Fruit fly (Drosophila melanogaster) whole organism, embryonic: Measurements from ENCODE around the gene CG7781.

ENCODE experiments used
- Abd-B ChIP-seq: fragments of 200-800 bp; sonication (Bioruptor generic); optimal IDR thresholded peaks from 2 replicates; lab custom pipeline; 2018; ENCODE audit warnings: missing biosample characterization, mild to moderate bottlenecking, missing genetic modification characterization, moderate library complexity
- Atf3 ChIP-seq: fragments of 200-800 bp; sonication (Bioruptor generic); optimal IDR thresholded peaks from 3 replicates; lab custom pipeline; 2016; ENCODE audit warnings: missing biosample characterization, missing genetic modification characterization
- CG12659 ChIP-seq: fragments of 200-800 bp; sonication (Bioruptor generic); optimal IDR thresholded peaks from 3 replicates; lab custom pipeline; 2017; ENCODE audit warnings: mild to moderate bottlenecking, missing biosample characterization, missing genetic modification reagents, missing genetic modification characterization
- CG15514 ChIP-seq: fragments of 200-800 bp; sonication (Bioruptor generic); optimal IDR thresholded peaks from 3 replicates; lab custom pipeline; 2017; ENCODE audit warnings: missing biosample characterization, missing genetic modification characterization, mild to moderate bottlenecking, moderate library complexity, missing genetic modification reagents
- CG17359 ChIP-seq: fragments of 200-800 bp; sonication (Bioruptor generic); optimal IDR thresholded peaks from 3 replicates; lab custom pipeline; 2018; ENCODE audit warnings: missing biosample characterization, mild to moderate bottlenecking, missing genetic modification characterization, moderate library complexity
- CG17568 ChIP-seq: fragments of 200-800 bp; sonication (Bioruptor generic); optimal IDR thresholded peaks from 2 replicates; lab custom pipeline; 2018; ENCODE audit warnings: missing biosample characterization, mild to moderate bottlenecking, missing genetic modification characterization, moderate library complexity
- CG18619 ChIP-seq: fragments of 200-800 bp; sonication (Bioruptor generic); optimal IDR thresholded peaks from 3 replicates; lab custom pipeline; 2017; ENCODE audit warnings: missing biosample characterization, mild to moderate bottlenecking, missing genetic modification characterization
- CG2875 ChIP-seq: fragments of 200-800 bp; sonication (Bioruptor generic); optimal IDR thresholded peaks from 2 replicates; lab custom pipeline; 2017; ENCODE audit warnings: missing biosample characterization, mild to moderate bottlenecking, missing genetic modification characterization, missing genetic modification reagents
- CG30403 ChIP-seq: fragments of 200-800 bp; sonication (Bioruptor generic); optimal IDR thresholded peaks from 3 replicates; lab custom pipeline; 2016; ENCODE audit warnings: missing biosample characterization, missing genetic modification characterization
- CG3995 ChIP-seq: fragments of 200-800 bp; sonication (Bioruptor generic); optimal IDR thresholded peaks from 3 replicates; lab custom pipeline; 2016; ENCODE audit warnings: missing biosample characterization, missing genetic modification characterization
- CG4424 ChIP-seq: fragments of 200-800 bp; sonication (Bioruptor generic); optimal IDR thresholded peaks from 3 replicates; lab custom pipeline; 2016; ENCODE audit warnings: missing biosample characterization, missing genetic modification characterization
- CG4617 ChIP-seq: fragments of 200-800 bp; sonication (Bioruptor generic); optimal IDR thresholded peaks from 3 replicates; lab custom pipeline; 2016; ENCODE audit warnings: missing biosample characterization, missing genetic modification characterization, borderline replicate concordance
- CG9437 ChIP-seq: fragments of 200-800 bp; sonication (Bioruptor generic); optimal IDR thresholded peaks from 2 replicates; lab custom pipeline; 2018; ENCODE audit warnings: missing biosample characterization, mild to moderate bottlenecking, missing genetic modification characterization
- CG9609 ChIP-seq: fragments of 200-800 bp; sonication (Bioruptor generic); optimal IDR thresholded peaks from 3 replicates; lab custom pipeline; 2016; ENCODE audit warnings: missing biosample characterization, missing genetic modification characterization
- CG9727 ChIP-seq: fragments of 200-800 bp; sonication (Bioruptor generic); optimal IDR thresholded peaks from 3 replicates; lab custom pipeline; 2017; ENCODE audit warnings: missing biosample characterization, mild to moderate bottlenecking, missing genetic modification characterization
- CTCF ChIP-seq: fragments of 200-800 bp; sonication (Bioruptor generic); optimal IDR thresholded peaks from 2 replicates; lab custom pipeline; 2017; ENCODE audit warnings: missing biosample characterization, mild to moderate bottlenecking, missing genetic modification characterization, moderate library complexity
- Doc2 ChIP-seq: fragments of 200-800 bp; sonication (Bioruptor generic); IDR thresholded peaks from 2 replicates; pipeline ENCODE4 v1.3.6; 2022; ENCODE audit warnings: missing biosample characterization, missing genetic modification characterization
- E2f1 ChIP-seq: fragments of 200-800 bp; sonication (Bioruptor generic); IDR thresholded peaks from 2 replicates; pipeline ENCODE4 v1.3.6; 2022; ENCODE audit warnings: missing biosample characterization, missing genetic modification characterization
- Ets97D ChIP-seq: fragments of 200-800 bp; sonication (Bioruptor generic); optimal IDR thresholded peaks from 3 replicates; lab custom pipeline; 2016; ENCODE audit warnings: missing biosample characterization, missing genetic modification characterization
- HLH4C ChIP-seq: fragments of 200-800 bp; sonication (Bioruptor generic); IDR thresholded peaks from 3 replicates; pipeline ENCODE4 v1.3.6; 2022; ENCODE audit warnings: missing biosample characterization, missing genetic modification characterization; ENCODE audit not compliant: partially characterized antibody
- Opbp ChIP-seq: fragments of 200-800 bp; sonication (Bioruptor generic); IDR thresholded peaks from 3 replicates; pipeline ENCODE4 v1.3.6; 2022; ENCODE audit warnings: missing biosample characterization, missing genetic modification characterization; ENCODE audit not compliant: partially characterized antibody
- Scr ChIP-seq: fragments of 200-800 bp; sonication (Bioruptor generic); IDR thresholded peaks from 2 replicates; pipeline ENCODE4 v1.3.6; 2022; ENCODE audit warnings: missing biosample characterization, missing genetic modification characterization; ENCODE audit not compliant: partially characterized antibody
- abd-A ChIP-seq: fragments of 200-800 bp; sonication (Bioruptor generic); optimal IDR thresholded peaks from 3 replicates; lab custom pipeline; 2019; ENCODE audit warnings: missing biosample characterization, mild to moderate bottlenecking, missing genetic modification characterization, moderate library complexity
- ato ChIP-seq: fragments of 200-800 bp; sonication (Bioruptor generic); IDR thresholded peaks from 2 replicates; pipeline ENCODE4 v1.3.6; 2022; ENCODE audit warnings: missing biosample characterization, missing genetic modification characterization; ENCODE audit not compliant: partially characterized antibody
- bbx ChIP-seq: fragments of 200-800 bp; sonication (Bioruptor generic); IDR thresholded peaks from 2 replicates; pipeline ENCODE4 v1.3.6; 2022; ENCODE audit warnings: missing biosample characterization, missing genetic modification characterization; ENCODE audit not compliant: partially characterized antibody
- cg ChIP-seq: fragments of 200-800 bp; sonication (Bioruptor generic); optimal IDR thresholded peaks from 3 replicates; lab custom pipeline; 2019; ENCODE audit warnings: missing biosample characterization, mild to moderate bottlenecking, missing genetic modification characterization, moderate library complexity
- dmrt11E ChIP-seq: fragments of 200-800 bp; sonication (Bioruptor generic); optimal IDR thresholded peaks from 3 replicates; lab custom pipeline; 2018; ENCODE audit warnings: missing biosample characterization, mild to moderate bottlenecking, missing genetic modification characterization, moderate library complexity
- ems ChIP-seq: fragments of 200-800 bp; sonication (Bioruptor generic); optimal IDR thresholded peaks from 3 replicates; lab custom pipeline; 2016; ENCODE audit warnings: missing biosample characterization, missing genetic modification characterization
- inv ChIP-seq: fragments of 200-800 bp; sonication (Bioruptor generic); IDR thresholded peaks from 2 replicates; pipeline ENCODE4 v1.3.6; 2022; ENCODE audit warnings: missing biosample characterization, missing genetic modification characterization; ENCODE audit not compliant: partially characterized antibody
- mam ChIP-seq: fragments of 200-800 bp; sonication (Bioruptor generic); optimal IDR thresholded peaks from 3 replicates; lab custom pipeline; 2016; ENCODE audit warnings: missing biosample characterization, missing genetic modification characterization
- nerfin-1 ChIP-seq: fragments of 200-800 bp; sonication (Bioruptor generic); optimal IDR thresholded peaks from 3 replicates; lab custom pipeline; 2019; ENCODE audit warnings: missing biosample characterization, mild to moderate bottlenecking, missing genetic modification characterization, moderate library complexity
- nmo ChIP-seq: fragments of 200-800 bp; sonication (Bioruptor generic); optimal IDR thresholded peaks from 2 replicates; lab custom pipeline; 2018; ENCODE audit warnings: missing biosample characterization, mild to moderate bottlenecking, missing genetic modification characterization, moderate library complexity
- phol ChIP-seq: fragments of 200-800 bp; sonication (Bioruptor generic); optimal IDR thresholded peaks from 3 replicates; lab custom pipeline; 2018; ENCODE audit warnings: missing biosample characterization, mild to moderate bottlenecking, missing genetic modification characterization, moderate library complexity
- prd ChIP-seq, 3 experiments: fragments of >200 bp in 2 of 3; fragments of 200-800 bp in 1 of 3; sonication (Bioruptor generic) in 1 of 3; optimal IDR thresholded peaks in 2 of 3; IDR thresholded peaks in 1 of 3; 2 replicates in 2 of 3; 3 replicates in 1 of 3; pipeline versions ENCODE4 v1.3.6 to Lab custom; 2017 to 2022; ENCODE audit warnings: missing biosample characterization in 1 of 3, missing genetic modification characterization in 1 of 3
- pzg ChIP-seq: fragments of 200-800 bp; sonication (Bioruptor generic); optimal IDR thresholded peaks from 3 replicates; lab custom pipeline; 2018; ENCODE audit warnings: missing biosample characterization, mild to moderate bottlenecking, missing genetic modification characterization, moderate library complexity
- run ChIP-seq: fragments of 200-800 bp; sonication (Bioruptor generic); optimal IDR thresholded peaks from 3 replicates; lab custom pipeline; 2018; ENCODE audit warnings: missing biosample characterization, mild to moderate bottlenecking, missing genetic modification characterization
- sd ChIP-seq: fragments of 200-800 bp; sonication (Bioruptor generic); optimal IDR thresholded peaks from 3 replicates; lab custom pipeline; 2018; ENCODE audit warnings: missing biosample characterization, mild to moderate bottlenecking, missing genetic modification characterization, moderate library complexity
- sob ChIP-seq: fragments of 200-800 bp; sonication (Bioruptor generic); IDR thresholded peaks from 2 replicates; pipeline ENCODE4 v1.3.6; 2022; ENCODE audit warnings: missing biosample characterization, missing genetic modification characterization
- sug ChIP-seq: fragments of 200-800 bp; optimal IDR thresholded peaks from 2 replicates; lab custom pipeline; 2019; ENCODE audit warnings: missing biosample characterization, mild to moderate bottlenecking, missing genetic modification characterization, moderate library complexity
- tio ChIP-seq: fragments of 200-800 bp; sonication (Bioruptor generic); optimal IDR thresholded peaks from 2 replicates; lab custom pipeline; 2017; ENCODE audit warnings: missing biosample characterization, missing genetic modification characterization, inconsistent platforms
- tna ChIP-seq: fragments of 200-800 bp; sonication (Bioruptor generic); IDR thresholded peaks from 2 replicates; pipeline ENCODE4 v1.3.6; 2022; ENCODE audit warnings: missing biosample characterization, missing genetic modification characterization; ENCODE audit not compliant: partially characterized antibody
- trem ChIP-seq: fragments of 200-800 bp; optimal IDR thresholded peaks from 3 replicates; lab custom pipeline; 2019; ENCODE audit warnings: missing biosample characterization, mild to moderate bottlenecking, missing genetic modification characterization, moderate library complexity
- unc-4 ChIP-seq: fragments of 200-800 bp; sonication (Bioruptor generic); IDR thresholded peaks from 2 replicates; pipeline ENCODE4 v1.3.6; 2022; ENCODE audit warnings: missing biosample characterization, missing genetic modification characterization; ENCODE audit not compliant: partially characterized antibody
- yki ChIP-seq: fragments of >200 bp; optimal IDR thresholded peaks from 3 replicates; lab custom pipeline; 2018
- zen2 ChIP-seq: fragments of 200-800 bp; sonication (Bioruptor generic); IDR thresholded peaks from 3 replicates; pipeline ENCODE4 v1.3.6; 2022; ENCODE audit warnings: missing biosample characterization, missing genetic modification characterization; ENCODE audit not compliant: partially characterized antibody
- zfh2 ChIP-seq: fragments of 200-800 bp; sonication (Bioruptor generic); optimal IDR thresholded peaks from 2 replicates; lab custom pipeline; 2016; ENCODE audit warnings: missing biosample characterization, missing genetic modification characterization

Gene CG7781

DNA sequence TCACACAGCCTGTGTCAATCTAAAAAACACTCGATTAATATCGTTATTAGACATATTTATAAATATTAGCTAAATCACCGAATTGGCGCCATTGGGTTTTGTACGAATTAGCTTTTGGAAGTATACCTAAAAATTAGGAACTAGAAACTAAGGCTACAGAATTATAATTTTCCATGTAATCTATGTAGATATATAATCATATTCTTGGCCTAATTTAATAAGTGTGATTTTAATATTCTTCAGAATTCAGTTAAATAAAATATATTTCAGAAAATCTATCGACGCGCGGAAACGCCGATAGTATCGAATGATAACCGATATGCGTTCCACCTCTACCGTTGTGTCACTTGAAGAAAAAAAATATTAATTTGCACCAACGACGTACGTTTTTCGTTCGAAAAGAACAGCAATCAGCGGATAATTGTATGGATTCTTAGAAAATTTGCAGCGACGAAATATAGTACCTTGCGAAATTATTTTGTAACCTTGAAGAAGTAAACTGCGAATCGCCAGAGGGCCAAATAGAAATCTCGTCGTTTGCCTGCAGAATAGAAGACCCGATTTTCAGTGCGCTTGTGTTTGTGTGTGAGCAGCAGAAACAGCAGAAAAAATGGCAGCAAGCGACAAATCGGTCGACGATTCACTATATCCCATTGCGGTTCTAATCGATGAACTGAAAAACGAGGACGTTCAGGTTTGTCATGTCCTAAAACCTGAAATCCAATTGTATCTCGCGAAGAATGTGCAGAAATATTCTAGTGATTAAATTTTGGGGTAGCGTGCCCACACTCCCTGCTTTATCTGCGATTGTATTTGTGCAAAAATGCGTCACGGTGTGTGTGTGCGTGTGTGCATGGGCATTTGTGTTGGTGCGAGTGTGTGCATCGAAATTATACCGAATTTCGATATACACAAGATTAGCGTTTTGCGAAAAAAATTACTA is 40.8 kb upstream of the CG7781 start, which contains the start of gene Pp2A-29B (continued):
- TF ChIP-seq CG4424 (GFP tag; lab: Kevin White, UChicago) (peak; percentile 38), CG15514 (GFP tag; lab: Kevin White, UChicago) (peak; percentile 42), bbx (peak; percentile 98), cg (GFP tag; lab: Kevin White, UChicago) (peak; percentile 98), prd (optimal IDR thresholded peaks at IDR 0.05; lab: Kevin White, UChicago) (no peak), prd (GFP tag; IDR thresholded peaks at IDR 0.05; lab: Robert Waterston, UW) (peak; percentile 24; the same call in 1 of the 3 replicates), Atf3 (peak; percentile 0), CG9437 (GFP tag; lab: Kevin White, UChicago) (peak; percentile 35), CTCF (GFP tag; lab: Kevin White, UChicago) (peak; percentile 21), tio (peak; percentile 12), CG17568 (peak; percentile 7), tna (GFP tag; lab: Robert Waterston, UW) (peak; percentile 95), CG2875 (GFP tag; lab: Kevin White, UChicago) (no peak), Doc2 (GFP tag; lab: Robert Waterston, UW) (no peak), CG9727 (GFP tag; lab: Kevin White, UChicago) (peak; percentile 61), abd-A (tag; lab: Kevin White, UChicago) (peak; percentile 89), mam (GFP tag; lab: Kevin White, UChicago) (peak; percentile 25), sob (0 out of 2 replicates have a peak, but pooled peaks have one; percentile 30), unc-4 (GFP tag; lab: Robert Waterston, UW) (peak; percentile 98), yki (lab: Kevin White, UChicago) (no peak), ato (GFP tag; lab: Robert Waterston, UW) (peak; percentile 95), Opbp (peak; percentile 96), CG30403 (GFP tag; lab: Kevin White, UChicago) (peak; percentile 19), sd (tag; lab: Kevin White, UChicago) (peak; percentile 92), dmrt11E (tag; lab: Kevin White, UChicago) (peak; percentile 46), Scr (GFP tag; lab: Robert Waterston, UW) (peak; percentile 99), CG4617 (GFP tag; lab: Kevin White, UChicago) (peak; percentile 69), CG9609 (GFP tag; lab: Kevin White, UChicago) (no peak), CG18619 (GFP tag; lab: Kevin White, UChicago) (peak; percentile 27), inv (GFP tag; lab: Robert Waterston, UW) (peak; percentile 100), run (no peak), pzg (peak; percentile 64), zfh2 (GFP tag; lab: Kevin White, UChicago) (peak; percentile 29), CG12659 (GFP tag; lab: Kevin White, UChicago) (peak; percentile 69), trem (tag; lab: Kevin White, UChicago) (peak; percentile 80), Ets97D (peak; percentile 31), phol (tag; lab: Kevin White, UChicago) (peak; percentile 92), CG17359 (tag; lab: Kevin White, UChicago) (peak; percentile 28), nmo (peak; percentile 78), Abd-B (peak; percentile 46), sug (tag; lab: Kevin White, UChicago) (peak; percentile 59), HLH4C (GFP tag; lab: Robert Waterston, UW) (peak; percentile 99), ems (GFP tag; lab: Kevin White, UChicago) (no peak), nerfin-1 (tag; lab: Kevin White, UChicago) (peak; percentile 100), CG3995 (peak; percentile 96), E2f1 (GFP tag; lab: Robert Waterston, UW) (0 out of 2 replicates have a peak, but pooled peaks have one; percentile 23), zen2 (GFP tag; lab: Robert Waterston, UW) (peak; percentile 98)
